Worm (Caenorhabditis elegans): ENCODE results near the gene srd-40.

srd-40 gene

DNA sequence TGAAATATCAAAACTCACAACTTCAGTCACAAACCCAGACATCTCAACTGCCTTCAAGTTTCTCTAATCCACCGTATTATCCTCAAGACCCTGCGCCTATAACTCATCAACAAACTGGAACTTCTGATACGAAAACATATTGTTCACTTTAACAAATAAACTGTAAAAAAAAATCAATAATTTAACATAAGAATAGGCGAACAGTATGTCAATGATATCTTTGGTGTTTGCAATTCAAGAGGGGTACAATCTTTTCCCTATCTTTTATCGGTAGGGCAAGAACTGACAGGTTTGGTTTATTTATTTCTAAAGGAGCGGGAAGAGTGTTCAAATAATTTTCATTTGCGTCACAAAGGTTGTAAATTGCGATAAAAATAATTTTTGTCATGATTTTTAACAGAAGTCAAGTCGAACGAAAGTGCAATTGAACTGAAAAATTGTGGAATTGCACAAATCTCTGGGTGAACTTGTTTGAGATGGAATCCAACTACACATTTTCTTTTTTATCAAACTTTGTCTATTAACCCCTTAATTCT, 39.5 kb downstream of the srd-40 start (continued):
- TF ChIP-seq unc-55 (GFP tag; optimal IDR thresholded peaks at IDR 0.05) = peak; percentile 99
- TF ChIP-seq dmd-4 (tag; optimal IDR thresholded peaks at IDR 0.05) = peak; percentile 83
- TF ChIP-seq lin-13 (GFP tag; optimal IDR thresholded peaks at IDR 0.05) = peak; percentile 98
- peak; percentile 76 for TF ChIP-seq mbf-1 (tag; optimal IDR thresholded peaks at IDR 0.05)

DNA sequence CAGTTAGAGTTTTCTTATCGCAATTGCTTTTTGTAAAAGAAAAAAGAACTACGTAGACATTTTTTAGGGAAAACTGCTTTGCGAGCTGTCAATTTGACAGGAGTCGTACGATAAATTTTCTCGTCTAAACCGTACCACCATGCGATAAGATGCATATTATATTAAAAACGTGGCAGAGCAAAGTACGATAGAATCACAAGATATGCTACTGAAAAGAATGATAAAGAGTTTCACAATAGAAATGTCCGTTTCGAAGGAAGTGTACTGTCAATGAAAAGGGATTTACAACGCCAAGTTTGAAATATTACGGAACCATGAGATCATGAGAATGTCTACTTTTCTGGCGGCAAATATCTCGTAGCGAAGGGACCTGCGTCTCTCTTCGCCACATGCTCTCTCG, 41.3 kb downstream of the srd-40 start, which contains the start of gene F19H6.5:
TSS of gene F19H6.5 (minus strand) at position 101 of the 400 bp plus-strand sequence.
- TF ChIP-seq ztf-1 (GFP tag; conservative IDR thresholded peaks at IDR 0.05) (no peak), nhr-77 (tag; optimal IDR thresholded peaks at IDR 0.05) (no peak), ztf-4 (tag; optimal IDR thresholded peaks at IDR 0.05) (no peak), crh-2 (tag; optimal IDR thresholded peaks at IDR 0.05) (no peak), Y55F3AM.14 (GFP tag; optimal IDR thresholded peaks at IDR 0.05) (no peak), nhr-10 (tag; optimal IDR thresholded peaks at IDR 0.05) (no peak)

DNA sequence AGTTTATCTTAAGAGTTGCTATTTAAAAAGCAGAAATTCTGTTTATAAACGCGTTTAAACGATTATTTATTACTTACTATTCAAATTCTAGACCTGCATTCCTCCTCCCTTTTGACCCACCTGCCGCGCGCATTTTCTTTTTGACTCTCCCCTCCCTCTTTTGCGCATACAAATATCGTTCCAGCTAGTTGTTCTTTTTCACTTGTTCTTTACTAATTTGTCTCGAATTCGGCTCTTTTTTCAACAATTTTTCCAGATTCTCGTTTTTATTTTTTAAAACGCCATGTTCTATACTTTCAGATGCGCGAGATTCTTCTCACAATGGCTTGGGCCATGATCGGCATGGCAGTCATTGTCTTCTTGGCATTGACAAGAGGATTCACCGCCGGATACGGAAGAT, 41.8 kb downstream of the srd-40 start, which contains the start of gene F19H6.4:
TSS of gene F19H6.4 (plus strand) at position 301 of the 400 bp plus-strand sequence.
- no peak for TF ChIP-seq ceh-16 (tag; optimal IDR thresholded peaks at IDR 0.05)
- no peak for TF ChIP-seq sma-9 (GFP tag; optimal IDR thresholded peaks at IDR 0.05)
- TF ChIP-seq sma-9 (tag; optimal IDR thresholded peaks at IDR 0.05) = no peak
- no peak for TF ChIP-seq mbf-1 (tag; optimal IDR thresholded peaks at IDR 0.05)
- TF ChIP-seq nhr-77 (tag; optimal IDR thresholded peaks at IDR 0.05) = no peak

DNA sequence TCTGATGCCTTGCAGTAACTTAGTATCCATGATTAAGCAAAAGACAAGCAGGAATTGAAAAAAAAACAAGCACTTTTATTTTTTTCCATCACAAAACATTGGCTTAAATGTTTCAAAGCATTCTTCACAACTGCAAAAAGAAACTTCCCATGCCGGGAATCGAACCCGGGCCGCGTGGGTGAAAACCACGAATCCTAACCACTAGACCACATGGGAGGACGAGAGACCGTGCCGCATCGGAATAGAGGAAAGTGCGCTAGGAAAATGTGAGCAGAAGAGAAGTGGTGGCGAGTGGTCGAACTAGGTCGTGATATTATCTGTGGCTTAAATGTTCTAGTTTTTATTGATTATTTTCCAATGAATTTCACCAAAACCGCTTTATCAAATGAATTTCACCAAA, 44.0 kb downstream of the srd-40 start:
- TF ChIP-seq Y55F3AM.14 (GFP tag; optimal IDR thresholded peaks at IDR 0.05) = no peak
- TF ChIP-seq sma-3 (GFP tag; optimal IDR thresholded peaks at IDR 0.05) = no peak
- peak; percentile 36 for TF ChIP-seq C34F6.9 (tag; optimal IDR thresholded peaks at IDR 0.05)
- peak; percentile 51 for TF ChIP-seq sma-9 (GFP tag; optimal IDR thresholded peaks at IDR 0.05)
- no peak for TF ChIP-seq sma-9 (tag; optimal IDR thresholded peaks at IDR 0.05)
- TF ChIP-seq R02D3.7 (tag; optimal IDR thresholded peaks at IDR 0.05) = no peak
- TF ChIP-seq snpc-4 (tag; optimal IDR thresholded peaks at IDR 0.05) = no peak
- TF ChIP-seq nhr-11 (tag; optimal IDR thresholded peaks at IDR 0.05) = no peak
- no peak for TF ChIP-seq nhr-237 (tag; optimal IDR thresholded peaks at IDR 0.05)
- no peak for TF ChIP-seq elt-1 (tag; optimal IDR thresholded peaks at IDR 0.05)
- no peak for TF ChIP-seq unc-39 (tag; optimal IDR thresholded peaks at IDR 0.05)
- no peak for TF ChIP-seq peb-1 (tag; optimal IDR thresholded peaks at IDR 0.05)
- no peak for TF ChIP-seq sem-4 (tag; optimal IDR thresholded peaks at IDR 0.05)
- TF ChIP-seq ama-1 (optimal IDR thresholded peaks at IDR 0.05) = no peak
- peak in 1 of 2 experiments; percentile 41 for TF ChIP-seq mdl-1 (tag; optimal IDR thresholded peaks at IDR 0.05)
- no peak for TF ChIP-seq ztf-11 (tag; optimal IDR thresholded peaks at IDR 0.05)
- peak; percentile 9 for TF ChIP-seq F13H6.1 (tag; optimal IDR thresholded peaks at IDR 0.05)
- no peak for TF ChIP-seq egl-27 (tag; optimal IDR thresholded peaks at IDR 0.05)
- TF ChIP-seq gmeb-1 (tag; optimal IDR thresholded peaks at IDR 0.05) = no peak
- no peak for TF ChIP-seq dmd-4 (tag; optimal IDR thresholded peaks at IDR 0.05)
- no peak for TF ChIP-seq lin-39 (tag; optimal IDR thresholded peaks at IDR 0.05)
- no peak for TF ChIP-seq nhr-21 (tag; optimal IDR thresholded peaks at IDR 0.05)
- no peak for TF ChIP-seq nhr-25 (tag; optimal IDR thresholded peaks at IDR 0.05)
- TF ChIP-seq nhr-23 (tag; optimal IDR thresholded peaks at IDR 0.05) = no peak
- TF ChIP-seq unc-55 (GFP tag; optimal IDR thresholded peaks at IDR 0.05) = peak; percentile 56
- no peak for TF ChIP-seq ztf-4 (tag; optimal IDR thresholded peaks at IDR 0.05)
- peak; percentile 49 for TF ChIP-seq crh-2 (tag; optimal IDR thresholded peaks at IDR 0.05)
- TF ChIP-seq unc-62 (GFP tag; optimal IDR thresholded peaks at IDR 0.05) = no peak
- TF ChIP-seq ZK546.5 (tag; optimal IDR thresholded peaks at IDR 0.05) = no peak
- TF ChIP-seq zag-1 (tag; optimal IDR thresholded peaks at IDR 0.05) = peak; percentile 35
- peak; percentile 24 for TF ChIP-seq fos-1 (tag; optimal IDR thresholded peaks at IDR 0.05)
- TF ChIP-seq skn-1 (tag; optimal IDR thresholded peaks at IDR 0.05) = no peak
- peak; percentile 76 for TF ChIP-seq nhr-129 (tag; optimal IDR thresholded peaks at IDR 0.05)
- no peak for TF ChIP-seq nhr-12 (tag; optimal IDR thresholded peaks at IDR 0.05)

All from whole organism, L2 larva.